Worm (Caenorhabditis elegans): ENCODE measurements around the gene C08B6.6.

C08B6.6 gene

ce11 chrV:10153076-10153475 lies 29.7 kb downstream of the C08B6.6 start:
- no peak for TF ChIP-seq nhr-28 (tag; optimal IDR thresholded peaks at IDR 0.05)
- no peak for TF ChIP-seq fkh-10 (GFP tag; optimal IDR thresholded peaks at IDR 0.05)
- TF ChIP-seq nhr-76 (tag; optimal IDR thresholded peaks at IDR 0.05), result no peak
- no peak for TF ChIP-seq elt-2 (tag; optimal IDR thresholded peaks at IDR 0.05)
- TF ChIP-seq tbx-2 (tag; optimal IDR thresholded peaks at IDR 0.05), result no peak
- no peak for TF ChIP-seq ama-1 (optimal IDR thresholded peaks at IDR 0.05)

- no peak for TF ChIP-seq ceh-28 (tag; optimal IDR thresholded peaks at IDR 0.05)
These were observed 31.3 kb downstream of the C08B6.6 start, which contains the start of gene srsx-29 for ce11 chrV:10154698-10155097. srsx-29 (plus strand) TSS chrV:10154998.

ce11 chrV:10158528-10158927 lies 35.1 kb downstream of the C08B6.6 start, which contains the start of gene srsx-30:
srsx-30 (plus strand) TSS chrV:10158828.
- TF ChIP-seq nhr-77 (tag; optimal IDR thresholded peaks at IDR 0.05) (no peak), egl-27 (tag; optimal IDR thresholded peaks at IDR 0.05) (no peak), unc-39 (tag; optimal IDR thresholded peaks at IDR 0.05) (no peak), ama-1 (optimal IDR thresholded peaks at IDR 0.05) (no peak)

ce11 chrV:10159972-10160371 lies 36.5 kb downstream of the C08B6.6 start:
- peak; percentile 78 for TF ChIP-seq elt-2 (tag; optimal IDR thresholded peaks at IDR 0.05)
- no peak for TF ChIP-seq nhr-11 (tag; optimal IDR thresholded peaks at IDR 0.05)
- peak; percentile 15 for TF ChIP-seq pha-4 (tag; optimal IDR thresholded peaks at IDR 0.05)
- peak; percentile 65 for TF ChIP-seq pqm-1 (tag; optimal IDR thresholded peaks at IDR 0.05)
- TF ChIP-seq mml-1 (tag; optimal IDR thresholded peaks at IDR 0.05), result no peak
- TF ChIP-seq unc-39 (tag; optimal IDR thresholded peaks at IDR 0.05), result no peak

ce11 chrV:10160954-10161353 lies 37.5 kb downstream of the C08B6.6 start, which contains the start of gene C51E3.10:
C51E3.10 (minus strand) TSS chrV:10161134.
- TF ChIP-seq fkh-2 (tag; optimal IDR thresholded peaks at IDR 0.05) (no peak), skn-1 (tag; optimal IDR thresholded peaks at IDR 0.05) (peak; percentile 70), snpc-4 (tag; optimal IDR thresholded peaks at IDR 0.05) (no peak), jun-1 (tag; optimal IDR thresholded peaks at IDR 0.05) (peak; percentile 39), mdl-1 (tag; optimal IDR thresholded peaks at IDR 0.05) (peak; percentile 24), pqm-1 (tag; optimal IDR thresholded peaks at IDR 0.05) (peak; percentile 96), elt-2 (tag; optimal IDR thresholded peaks at IDR 0.05) (peak; percentile 94), nhr-237 (tag; optimal IDR thresholded peaks at IDR 0.05) (no peak), pha-4 (tag; optimal IDR thresholded peaks at IDR 0.05) (peak; percentile 15)

- TF ChIP-seq nhr-11 (tag; optimal IDR thresholded peaks at IDR 0.05) (no peak), nhr-25 (tag; optimal IDR thresholded peaks at IDR 0.05) (no peak), snpc-4 (tag; optimal IDR thresholded peaks at IDR 0.05) (no peak), mml-1 (tag; optimal IDR thresholded peaks at IDR 0.05) (no peak), lin-15B (tag; optimal IDR thresholded peaks at IDR 0.05) (no peak), skn-1 (tag; optimal IDR thresholded peaks at IDR 0.05) (no peak), hmg-11 (tag; optimal IDR thresholded peaks at IDR 0.05) (no peak), nhr-23 (tag; optimal IDR thresholded peaks at IDR 0.05) (no peak), pqm-1 (tag; optimal IDR thresholded peaks at IDR 0.05) (no peak), lin-39 (tag; optimal IDR thresholded peaks at IDR 0.05) (no peak), egl-5 (tag; optimal IDR thresholded peaks at IDR 0.05) (no peak), fkh-10 (GFP tag; optimal IDR thresholded peaks at IDR 0.05) (no peak), ceh-82 (tag; optimal IDR thresholded peaks at IDR 0.05) (no peak), tbx-2 (tag; optimal IDR thresholded peaks at IDR 0.05) (no peak)
These were observed 42.9 kb downstream of the C08B6.6 start, which contains the start of gene C51E3.6 for ce11 chrV:10166368-10166767. C51E3.6 (minus strand) TSS chrV:10166468.

ce11 chrV:10168870-10169269 lies 45.4 kb downstream of the C08B6.6 start:
- no peak for TF ChIP-seq eor-1 (tag; optimal IDR thresholded peaks at IDR 0.05)
- TF ChIP-seq pqm-1 (tag; optimal IDR thresholded peaks at IDR 0.05), result no peak
- TF ChIP-seq nhr-12 (tag; optimal IDR thresholded peaks at IDR 0.05), result no peak
- TF ChIP-seq hmg-11 (tag; optimal IDR thresholded peaks at IDR 0.05), result no peak

ce11 chrV:10173653-10174052 lies 50.2 kb downstream of the C08B6.6 start, which contains the start of gene egl-3:
egl-3 (minus strand) TSS chrV:10173753.
- TF ChIP-seq aly-2 (tag; optimal IDR thresholded peaks at IDR 0.05) (no peak), mml-1 (tag; optimal IDR thresholded peaks at IDR 0.05) (no peak), egl-5 (tag; optimal IDR thresholded peaks at IDR 0.05) (no peak), ZK546.5 (tag; optimal IDR thresholded peaks at IDR 0.05) (no peak), pqm-1 (tag; optimal IDR thresholded peaks at IDR 0.05) (no peak), snpc-4 (tag; optimal IDR thresholded peaks at IDR 0.05) (no peak), pha-4 (tag; optimal IDR thresholded peaks at IDR 0.05) (no peak), hmg-11 (tag; optimal IDR thresholded peaks at IDR 0.05) (no peak)

All from whole organism, L3 larva.